Fruit fly (Drosophila melanogaster): ENCODE results near the gene Eig71Ek.

- TF ChIP-seq psq (optimal IDR thresholded peaks at IDR 0.05) (no peak), insv (optimal IDR thresholded peaks at IDR 0.05) (no peak)
These were observed 14.1 kb downstream of the Eig71Ek start for dm6 chr3L:15675111-15675510.
